Fruit fly (Drosophila melanogaster) whole organism, embryonic: Measurements from ENCODE around the gene CG14655.
A peak's percentile ranks its signal among the peaks of the same experiment; 100 is the strongest.

ENCODE experiments used
- Aef1 ChIP-seq: fragments of 200-800 bp; sonication (Bioruptor generic); IDR thresholded peaks from 3 replicates; pipeline ENCODE4 v1.3.6; 2022; ENCODE audit warnings: missing biosample characterization, missing genetic modification characterization
- Awh ChIP-seq: fragments of 200-800 bp; sonication (Bioruptor generic); IDR thresholded peaks from 2 replicates; pipeline ENCODE4, ENCODE4 v1.3.6; 2022; ENCODE audit warnings: missing biosample characterization, missing genetic modification characterization
- Blimp-1 ChIP-seq: fragments of 200-800 bp; sonication (Bioruptor generic); optimal IDR thresholded peaks from 3 replicates; lab custom pipeline; 2018; ENCODE audit warnings: missing biosample characterization, missing genetic modification characterization, mild to moderate bottlenecking, moderate library complexity, missing genetic modification reagents
- CG12942 ChIP-seq: fragments of 200-800 bp; sonication (Bioruptor generic); optimal IDR thresholded peaks from 3 replicates; lab custom pipeline; 2016; ENCODE audit warnings: missing biosample characterization, missing genetic modification characterization
- CG15269 ChIP-seq: fragments of 200-800 bp; sonication (Bioruptor generic); optimal IDR thresholded peaks from 2 replicates; lab custom pipeline; 2018; ENCODE audit warnings: missing biosample characterization, mild to moderate bottlenecking, missing genetic modification characterization, moderate library complexity
- CG15479 ChIP-seq: fragments of 200-800 bp; sonication (Bioruptor generic); optimal IDR thresholded peaks from 3 replicates; lab custom pipeline; 2019; ENCODE audit warnings: missing biosample characterization, mild to moderate bottlenecking, missing genetic modification characterization, moderate library complexity
- CG18011 ChIP-seq: fragments of 200-800 bp; sonication (Bioruptor generic); optimal IDR thresholded peaks from 2 replicates; lab custom pipeline; 2017; ENCODE audit warnings: missing biosample characterization, missing genetic modification characterization, mild to moderate bottlenecking, moderate library complexity, missing genotype
- CG1832 ChIP-seq: fragments of 200-800 bp; sonication (Bioruptor generic); optimal IDR thresholded peaks from 2 replicates; lab custom pipeline; 2017; ENCODE audit warnings: missing biosample characterization, mild to moderate bottlenecking, missing genetic modification characterization, inconsistent platforms
- CG30403 ChIP-seq: fragments of 200-800 bp; sonication (Bioruptor generic); optimal IDR thresholded peaks from 3 replicates; lab custom pipeline; 2016; ENCODE audit warnings: missing biosample characterization, missing genetic modification characterization
- CG3281 ChIP-seq: fragments of 200-800 bp; sonication (Bioruptor generic); optimal IDR thresholded peaks from 3 replicates; lab custom pipeline; 2017; ENCODE audit warnings: missing biosample characterization, mild to moderate bottlenecking, missing genetic modification characterization
- CG6765 ChIP-seq: fragments of 200-800 bp; sonication (Bioruptor generic); optimal IDR thresholded peaks from 3 replicates; lab custom pipeline; 2017; ENCODE audit warnings: missing biosample characterization, mild to moderate bottlenecking, missing genetic modification characterization
- CG6854 ChIP-seq: fragments of 200-800 bp; sonication (Bioruptor generic); optimal IDR thresholded peaks from 3 replicates; lab custom pipeline; 2017; ENCODE audit warnings: missing biosample characterization, mild to moderate bottlenecking, missing genetic modification characterization
- CG7357 ChIP-seq: fragments of 200-800 bp; sonication (Bioruptor generic); IDR thresholded peaks from 3 replicates; pipeline ENCODE4 v1.3.6; 2022; ENCODE audit warnings: missing biosample characterization, missing genetic modification characterization
- CG8290 ChIP-seq, 3 experiments: fragments of 200-800 bp; sonication (Bioruptor generic); optimal IDR thresholded peaks; 2 replicates each; lab custom pipeline; 2016 to 2019; ENCODE audit warnings: missing biosample characterization in 3 of 3, missing genetic modification characterization in 3 of 3, mild to moderate bottlenecking in 2 of 3, moderate library complexity in 1 of 3
- CG9437 ChIP-seq: fragments of 200-800 bp; sonication (Bioruptor generic); optimal IDR thresholded peaks from 2 replicates; lab custom pipeline; 2018; ENCODE audit warnings: missing biosample characterization, mild to moderate bottlenecking, missing genetic modification characterization
- CG9609 ChIP-seq: fragments of 200-800 bp; sonication (Bioruptor generic); optimal IDR thresholded peaks from 3 replicates; lab custom pipeline; 2016; ENCODE audit warnings: missing biosample characterization, missing genetic modification characterization
- CG9727 ChIP-seq: fragments of 200-800 bp; sonication (Bioruptor generic); optimal IDR thresholded peaks from 3 replicates; lab custom pipeline; 2017; ENCODE audit warnings: missing biosample characterization, mild to moderate bottlenecking, missing genetic modification characterization
- D19B ChIP-seq: fragments of 200-800 bp; sonication (Bioruptor generic); optimal IDR thresholded peaks from 2 replicates; lab custom pipeline; 2017; ENCODE audit warnings: missing biosample characterization, mild to moderate bottlenecking, missing genetic modification characterization
- Doc3 ChIP-seq: fragments of 200-800 bp; sonication (Bioruptor generic); IDR thresholded peaks from 3 replicates; pipeline ENCODE4 v1.3.6; 2022; ENCODE audit warnings: missing biosample characterization, missing genetic modification characterization; ENCODE audit not compliant: partially characterized antibody
- Elba2 ChIP-seq: fragments of 200-800 bp; sonication (Bioruptor generic); optimal IDR thresholded peaks from 3 replicates; lab custom pipeline; 2016; ENCODE audit warnings: missing biosample characterization, missing genetic modification characterization
- Fer1 ChIP-seq: fragments of 200-800 bp; sonication (Bioruptor generic); optimal IDR thresholded peaks from 2 replicates; lab custom pipeline; 2017; ENCODE audit warnings: missing biosample characterization, mild to moderate bottlenecking, missing genetic modification characterization
- HLH54F ChIP-seq: fragments of 200-800 bp; sonication (Bioruptor generic); optimal IDR thresholded peaks from 3 replicates; lab custom pipeline; 2016; ENCODE audit warnings: missing biosample characterization, missing genetic modification characterization
- Hmr ChIP-seq: fragments of 200-800 bp; sonication (Bioruptor generic); optimal IDR thresholded peaks from 3 replicates; lab custom pipeline; 2017; ENCODE audit warnings: mild to moderate bottlenecking, missing biosample characterization, missing genetic modification reagents, missing genetic modification characterization
- Hmx ChIP-seq: fragments of 200-800 bp; sonication (Bioruptor generic); optimal IDR thresholded peaks from 2 replicates; lab custom pipeline; 2016; ENCODE audit warnings: missing biosample characterization, missing genetic modification characterization
- Hsf ChIP-seq: fragments of 200-800 bp; sonication (Bioruptor generic); optimal IDR thresholded peaks from 3 replicates; lab custom pipeline; 2016; ENCODE audit warnings: missing biosample characterization, missing genetic modification characterization
- Jarid2 ChIP-seq: fragments of 200-800 bp; sonication (Bioruptor generic); optimal IDR thresholded peaks from 3 replicates; lab custom pipeline; 2017; ENCODE audit warnings: mild to moderate bottlenecking, missing biosample characterization, missing genetic modification reagents, missing genetic modification characterization
- Kr ChIP-seq: fragments of 200-800 bp; sonication (Bioruptor generic); optimal IDR thresholded peaks from 2 replicates; lab custom pipeline; 2017; ENCODE audit warnings: missing biosample characterization, mild to moderate bottlenecking, missing genetic modification characterization
- Ptx1 ChIP-seq: fragments of 200-800 bp; sonication (Bioruptor generic); IDR thresholded peaks from 2 replicates; pipeline ENCODE4 v1.3.6; 2022; ENCODE audit warnings: missing biosample characterization, missing genetic modification characterization
- Sry-δ ChIP-seq: fragments of 200-800 bp; sonication (Bioruptor generic); optimal IDR thresholded peaks from 2 replicates; lab custom pipeline; 2016; ENCODE audit warnings: missing biosample characterization, missing genetic modification characterization
- Tbp ChIP-seq: fragments of >200 bp; optimal IDR thresholded peaks from 2 replicates; lab custom pipeline; 2018; ENCODE audit warnings: missing biosample characterization, missing genetic modification characterization
- Xrp1 ChIP-seq: fragments of 200-800 bp; sonication (Bioruptor generic); IDR thresholded peaks from 2 replicates; pipeline ENCODE4 v1.3.6; 2022; ENCODE audit warnings: missing biosample characterization, missing genetic modification characterization
- ac ChIP-seq: fragments of 200-800 bp; sonication (Bioruptor generic); optimal IDR thresholded peaks from 3 replicates; lab custom pipeline; 2017; ENCODE audit warnings: missing biosample characterization, mild to moderate bottlenecking, missing genetic modification characterization
- amos ChIP-seq: fragments of 200-800 bp; sonication (Bioruptor generic); IDR thresholded peaks from 2 replicates; pipeline ENCODE4 v1.3.6; 2022; ENCODE audit warnings: missing biosample characterization, missing genetic modification characterization; ENCODE audit not compliant: partially characterized antibody
- az2 ChIP-seq: fragments of 200-800 bp; sonication (Bioruptor generic); optimal IDR thresholded peaks from 3 replicates; lab custom pipeline; 2016; ENCODE audit warnings: missing biosample characterization, missing genetic modification characterization
- cwo ChIP-seq: fragments of 200-800 bp; sonication (Bioruptor generic); optimal IDR thresholded peaks from 3 replicates; lab custom pipeline; 2017; ENCODE audit warnings: missing biosample characterization, missing genetic modification characterization, mild to moderate bottlenecking, moderate library complexity, missing genetic modification reagents
- da ChIP-seq: fragments of 200-800 bp; sonication (Bioruptor generic); optimal IDR thresholded peaks from 2 replicates; lab custom pipeline; 2016; ENCODE audit warnings: missing biosample characterization, missing genetic modification characterization
- dpn ChIP-seq, 2 experiments: fragments of 200-800 bp; sonication (Bioruptor generic); optimal IDR thresholded peaks; 3 replicates each; lab custom pipeline; 2016; ENCODE audit warnings: missing biosample characterization in 2 of 2, missing genetic modification characterization in 2 of 2
- ftz-f1 ChIP-seq: fragments of 200-800 bp; sonication (Bioruptor generic); optimal IDR thresholded peaks from 2 replicates; lab custom pipeline; 2016; ENCODE audit warnings: missing biosample characterization, missing genetic modification characterization
- jigr1 ChIP-seq: fragments of 200-800 bp; sonication (Bioruptor generic); IDR thresholded peaks from 3 replicates; pipeline ENCODE4 v1.3.6; 2022; ENCODE audit warnings: missing biosample characterization, missing genetic modification characterization
- jumu ChIP-seq: fragments of 200-800 bp; sonication (Bioruptor generic); optimal IDR thresholded peaks from 3 replicates; lab custom pipeline; 2016; ENCODE audit warnings: missing biosample characterization, missing genetic modification characterization
- mld ChIP-seq: fragments of 200-800 bp; sonication (Bioruptor generic); IDR thresholded peaks from 3 replicates; pipeline ENCODE4 v1.3.6; 2022; ENCODE audit warnings: missing biosample characterization, missing genetic modification characterization; ENCODE audit not compliant: partially characterized antibody
- nom ChIP-seq: fragments of 200-800 bp; sonication (Bioruptor generic); optimal IDR thresholded peaks from 2 replicates; lab custom pipeline; 2017; ENCODE audit warnings: missing biosample characterization, missing genetic modification characterization, mild to moderate bottlenecking, moderate library complexity, missing genetic modification reagents
- odd ChIP-seq: fragments of 200-800 bp; sonication (Bioruptor generic); optimal IDR thresholded peaks from 2 replicates; lab custom pipeline; 2017; ENCODE audit warnings: missing biosample characterization, mild to moderate bottlenecking, missing genetic modification characterization
- org-1 ChIP-seq: fragments of 200-800 bp; sonication (Bioruptor generic); optimal IDR thresholded peaks from 2 replicates; lab custom pipeline; 2017; ENCODE audit warnings: missing biosample characterization, missing genetic modification characterization
- salm ChIP-seq: fragments of 200-800 bp; sonication (Bioruptor generic); optimal IDR thresholded peaks from 2 replicates; lab custom pipeline; 2018; ENCODE audit warnings: missing biosample characterization, mild to moderate bottlenecking, missing genetic modification characterization
- tgo ChIP-seq: fragments of 200-800 bp; sonication (Bioruptor generic); IDR thresholded peaks from 3 replicates; pipeline ENCODE4 v1.3.6; 2022; ENCODE audit warnings: missing biosample characterization, missing genetic modification characterization
- unc-4 ChIP-seq: fragments of 200-800 bp; sonication (Bioruptor generic); IDR thresholded peaks from 2 replicates; pipeline ENCODE4 v1.3.6; 2022; ENCODE audit warnings: missing biosample characterization, missing genetic modification characterization; ENCODE audit not compliant: partially characterized antibody
- wdn ChIP-seq: fragments of 200-800 bp; sonication (Bioruptor generic); IDR thresholded peaks from 2 replicates; pipeline ENCODE4 v1.3.6; 2022; ENCODE audit warnings: missing biosample characterization, missing genetic modification characterization

The CG14655 gene

DNA sequence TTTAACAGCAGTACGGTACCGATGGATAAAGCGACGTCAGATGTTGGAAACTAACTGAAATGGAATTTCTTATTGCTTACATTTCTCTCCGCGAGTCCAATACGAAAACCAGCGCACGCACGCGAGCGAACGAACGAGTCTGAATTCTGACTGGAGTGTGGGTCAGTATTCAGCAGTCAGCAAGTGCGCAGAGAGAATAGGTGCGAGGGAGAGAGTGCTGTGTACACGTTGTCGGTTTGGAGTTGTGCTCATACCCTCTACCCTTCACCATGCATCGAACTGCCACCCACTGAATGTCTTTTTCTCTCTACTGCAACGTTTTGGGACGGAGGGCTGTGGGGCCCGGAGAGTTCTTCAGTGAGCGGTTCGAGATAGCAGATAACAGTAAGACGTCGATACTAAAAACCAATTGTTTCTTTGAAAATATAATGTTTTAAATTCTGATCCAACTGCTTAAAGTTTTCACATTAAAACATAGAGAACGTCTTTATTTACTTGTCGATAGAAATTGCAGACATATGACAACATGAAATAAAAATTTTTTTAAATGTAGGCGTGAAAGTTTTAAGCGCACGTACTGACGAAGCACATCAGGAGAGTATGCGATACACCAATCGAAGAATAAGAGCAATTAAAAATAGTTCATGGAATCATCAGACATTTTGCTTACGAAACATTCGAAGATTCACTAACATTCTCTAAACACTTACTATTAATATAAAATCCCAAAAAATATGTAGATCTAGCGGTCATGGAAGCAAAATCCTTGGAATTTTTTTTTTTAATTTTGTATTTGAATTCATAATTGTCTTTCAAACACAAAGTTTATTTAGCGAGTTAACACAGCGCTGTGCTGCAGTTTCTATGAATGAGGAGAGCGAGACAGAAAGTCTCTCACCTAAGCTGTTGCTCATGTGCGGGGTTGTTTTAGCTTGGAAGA lies 40.3 kb downstream of the CG14655 start (continued):
- peak; percentile 82 for TF ChIP-seq Hmr (GFP tag; lab: Kevin White, UChicago)
- TF ChIP-seq CG9609 (GFP tag; lab: Kevin White, UChicago) = peak; percentile 85
- no peak for TF ChIP-seq jigr1 (GFP tag; lab: Robert Waterston, UW)
- peak; percentile 23 for TF ChIP-seq CG18011 (GFP tag; lab: Kevin White, UChicago)
- TF ChIP-seq mld (GFP tag; lab: Robert Waterston, UW) = no peak
- peak; percentile 88 for TF ChIP-seq Hsf (GFP tag; lab: Kevin White, UChicago)
- no peak for TF ChIP-seq Doc3 (GFP tag; lab: Robert Waterston, UW)
- peak; percentile 83 for TF ChIP-seq CG3281 (GFP tag; lab: Kevin White, UChicago)
- peak; percentile 81 for TF ChIP-seq CG15269
- no peak for TF ChIP-seq Ptx1 (GFP tag; lab: Robert Waterston, UW)
- TF ChIP-seq Elba2 (GFP tag; lab: Kevin White, UChicago) = peak; percentile 96
- TF ChIP-seq CG6854 (GFP tag; lab: Kevin White, UChicago) = peak; percentile 70
- peak; percentile 71 for TF ChIP-seq CG6765 (GFP tag; lab: Kevin White, UChicago)
- peak; percentile 45 for TF ChIP-seq Sry-δ (GFP tag; lab: Kevin White, UChicago)
- TF ChIP-seq Blimp-1 = peak; percentile 71
- no peak for TF ChIP-seq ftz-f1 (GFP tag; lab: Kevin White, UChicago)
- no peak for TF ChIP-seq Tbp (GFP tag; lab: Kevin White, UChicago)
- TF ChIP-seq da = peak; percentile 14
- TF ChIP-seq unc-4 (GFP tag; lab: Robert Waterston, UW) = no peak
- no peak for TF ChIP-seq amos (GFP tag; lab: Robert Waterston, UW)
- TF ChIP-seq ac (GFP tag; lab: Kevin White, UChicago) = peak; percentile 6
- peak; percentile 75 for TF ChIP-seq CG12942 (GFP tag; lab: Kevin White, UChicago)
- TF ChIP-seq az2 (GFP tag; lab: Kevin White, UChicago) = peak; percentile 92
- TF ChIP-seq CG8290 (GFP tag; optimal IDR thresholded peaks at IDR 0.05; lab: Kevin White, UChicago) = peak; percentile 62
- peak; percentile 50 to 52 for TF ChIP-seq CG8290 (tag; optimal IDR thresholded peaks at IDR 0.05; lab: Kevin White, UChicago)
- TF ChIP-seq CG7357 (GFP tag; lab: Robert Waterston, UW) = peak; percentile 59; the same call in 1 of the 3 replicates
- TF ChIP-seq nom (GFP tag; lab: Kevin White, UChicago) = peak; percentile 43
- TF ChIP-seq CG1832 (GFP tag; lab: Kevin White, UChicago) = no peak
- TF ChIP-seq salm (tag; lab: Kevin White, UChicago) = peak; percentile 61
- peak; percentile 92 for TF ChIP-seq CG9437 (GFP tag; lab: Kevin White, UChicago)
- TF ChIP-seq org-1 (GFP tag; lab: Kevin White, UChicago) = peak; percentile 83
- TF ChIP-seq CG30403 = peak; percentile 94
- no peak for TF ChIP-seq Kr
- peak; percentile 84 for TF ChIP-seq HLH54F (GFP tag; lab: Kevin White, UChicago)
- no peak for TF ChIP-seq CG15479 (GFP tag; lab: Kevin White, UChicago)
- peak; percentile 82 to 87 for TF ChIP-seq dpn (GFP tag; optimal IDR thresholded peaks at IDR 0.05; lab: Kevin White, UChicago)
- TF ChIP-seq Hmx = peak; percentile 74
- TF ChIP-seq Xrp1 = no peak
- peak; percentile 76 for TF ChIP-seq cwo (GFP tag; lab: Kevin White, UChicago)
- TF ChIP-seq CG9727 (GFP tag; lab: Kevin White, UChicago) = peak; percentile 91
- TF ChIP-seq Jarid2 (GFP tag; lab: Kevin White, UChicago) = peak; percentile 1
- peak; percentile 84 for TF ChIP-seq odd (GFP tag; lab: Kevin White, UChicago)
- no peak for TF ChIP-seq Aef1 (GFP tag; lab: Robert Waterston, UW)
- TF ChIP-seq Fer1 (GFP tag; lab: Kevin White, UChicago) = peak; percentile 56
- TF ChIP-seq D19B (GFP tag; lab: Kevin White, UChicago) = peak; percentile 69
- TF ChIP-seq Awh (GFP tag; lab: Robert Waterston, UW) = no peak
- peak; percentile 81 for TF ChIP-seq jumu (GFP tag; lab: Kevin White, UChicago)
- no peak for TF ChIP-seq tgo (GFP tag; lab: Robert Waterston, UW)
- no peak for TF ChIP-seq wdn (GFP tag; lab: Robert Waterston, UW)
